Worm (Caenorhabditis elegans): Measurements from ENCODE around the gene gst-39.

DNA sequence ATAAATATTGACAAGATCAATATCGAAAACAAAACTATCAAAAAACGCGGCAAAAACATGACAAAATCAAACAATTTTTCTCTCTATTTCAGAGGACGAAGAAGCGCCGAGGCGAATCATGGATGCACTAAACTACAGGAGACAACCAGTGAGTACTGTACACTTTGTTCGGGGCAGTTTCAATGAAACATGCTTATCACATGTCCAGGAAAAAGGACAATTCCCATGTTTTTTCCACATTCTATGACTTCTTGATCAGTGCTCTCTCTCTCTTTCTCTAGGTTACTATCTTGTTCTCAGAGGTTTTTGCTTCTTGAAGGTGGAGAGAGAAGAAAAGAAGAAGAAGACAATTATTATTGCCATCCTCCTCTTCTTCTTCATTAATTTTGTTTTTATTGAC is 25.8 kb upstream of the gst-39 start:
- TF ChIP-seq ztf-11 (tag; optimal IDR thresholded peaks at IDR 0.05) (no peak), mep-1 (tag; optimal IDR thresholded peaks at IDR 0.05) (no peak), nhr-76 (tag; optimal IDR thresholded peaks at IDR 0.05) (no peak), snpc-4 (tag; optimal IDR thresholded peaks at IDR 0.05) (no peak), sem-2 (GFP tag; optimal IDR thresholded peaks at IDR 0.05) (no peak), unc-62 (GFP tag; optimal IDR thresholded peaks at IDR 0.05) (no peak), elt-3 (tag; optimal IDR thresholded peaks at IDR 0.05) (no peak), ceh-39 (tag; optimal IDR thresholded peaks at IDR 0.05) (no peak), ces-1 (GFP tag; optimal IDR thresholded peaks at IDR 0.05) (no peak), hlh-1 (tag; optimal IDR thresholded peaks at IDR 0.05) (no peak), mab-5 (tag; optimal IDR thresholded peaks at IDR 0.05) (no peak), lsy-2 (tag; optimal IDR thresholded peaks at IDR 0.05) (no peak), unc-39 (tag; optimal IDR thresholded peaks at IDR 0.05) (no peak)

Measured in whole organism, mixed stage, embryonic.